Fruit fly (Drosophila melanogaster) whole organism, prepupa: ENCODE data around the gene CG3909.

ENCODE experiments used
- CG10669 ChIP-seq: fragments of 200-800 bp; sonication (Bioruptor generic); optimal IDR thresholded peaks from 3 replicates; lab custom pipeline; 2018; ENCODE audit warnings: missing biosample characterization, mild to moderate bottlenecking, missing genetic modification characterization, moderate library complexity
- CG11294 ChIP-seq: fragments of 200-800 bp; sonication (Bioruptor generic); IDR thresholded peaks from 2 replicates; pipeline ENCODE4 v1.3.6; 2022; ENCODE audit warnings: missing biosample characterization, missing genetic modification characterization
- CG11762 ChIP-seq: fragments of 200-800 bp; sonication (Bioruptor generic); optimal IDR thresholded peaks from 3 replicates; lab custom pipeline; 2016; ENCODE audit warnings: missing biosample characterization, missing genetic modification characterization; ENCODE audit not compliant: insufficient read depth
- CG11902 ChIP-seq: fragments of 200-800 bp; sonication (Bioruptor generic); optimal IDR thresholded peaks from 3 replicates; lab custom pipeline; 2016; ENCODE audit warnings: missing biosample characterization, missing genetic modification characterization
- CG15336 ChIP-seq: fragments of 200-800 bp; sonication (Bioruptor generic); IDR thresholded peaks from 2 replicates; pipeline ENCODE4 v1.3.6; 2022; ENCODE audit warnings: missing biosample characterization, missing genetic modification characterization
- CG1621 ChIP-seq: fragments of 200-800 bp; sonication (Bioruptor generic); optimal IDR thresholded peaks from 3 replicates; lab custom pipeline; 2018; ENCODE audit warnings: missing biosample characterization, mild to moderate bottlenecking, missing genetic modification characterization
- CG16779 ChIP-seq: fragments of 200-800 bp; sonication (Bioruptor generic); optimal IDR thresholded peaks from 3 replicates; lab custom pipeline; 2017; ENCODE audit warnings: missing biosample characterization, mild to moderate bottlenecking, missing genetic modification characterization
- CG3032 ChIP-seq: fragments of 200-800 bp; optimal IDR thresholded peaks from 2 replicates; lab custom pipeline; 2019; ENCODE audit warnings: missing biosample characterization, mild to moderate bottlenecking, missing genetic modification characterization, moderate library complexity
- CG31627 ChIP-seq: fragments of 200-800 bp; sonication (Bioruptor generic); optimal IDR thresholded peaks from 3 replicates; lab custom pipeline; 2016; ENCODE audit warnings: missing biosample characterization, missing genetic modification characterization
- CG32006 ChIP-seq: fragments of 200-800 bp; sonication (Bioruptor generic); optimal IDR thresholded peaks from 3 replicates; lab custom pipeline; 2017; ENCODE audit warnings: missing biosample characterization, mild to moderate bottlenecking, missing genetic modification characterization
- CG34406 ChIP-seq: fragments of 200-800 bp; sonication (Bioruptor generic); optimal IDR thresholded peaks from 3 replicates; lab custom pipeline; 2016; ENCODE audit warnings: missing biosample characterization, missing genetic modification characterization
- CG3919 ChIP-seq: fragments of 200-800 bp; sonication (Bioruptor generic); optimal IDR thresholded peaks from 3 replicates; lab custom pipeline; 2016; ENCODE audit warnings: missing biosample characterization, missing genetic modification characterization
- CG4318 ChIP-seq: fragments of 200-800 bp; sonication (Bioruptor generic); optimal IDR thresholded peaks from 3 replicates; lab custom pipeline; 2017; ENCODE audit warnings: missing biosample characterization, mild to moderate bottlenecking, missing genetic modification characterization
- CG6163 ChIP-seq: fragments of 200-800 bp; sonication (Bioruptor generic); IDR thresholded peaks from 3 replicates; pipeline ENCODE4 v1.3.6; 2022; ENCODE audit warnings: missing biosample characterization, missing genetic modification characterization
- CG6276 ChIP-seq: fragments of 200-800 bp; sonication (Bioruptor generic); optimal IDR thresholded peaks from 2 replicates; lab custom pipeline; 2017; ENCODE audit warnings: missing biosample characterization, mild to moderate bottlenecking, missing genetic modification characterization
- CG6792 ChIP-seq: fragments of 200-800 bp; sonication (Bioruptor generic); optimal IDR thresholded peaks from 3 replicates; lab custom pipeline; 2016; ENCODE audit warnings: missing biosample characterization, missing genetic modification characterization
- CG6808 ChIP-seq: fragments of 200-800 bp; sonication (Bioruptor generic); optimal IDR thresholded peaks from 3 replicates; lab custom pipeline; 2017; ENCODE audit warnings: missing biosample characterization, missing genetic modification characterization, mild to moderate bottlenecking, moderate library complexity, missing genetic modification reagents
- CG6854 ChIP-seq: fragments of 200-800 bp; sonication (Bioruptor generic); optimal IDR thresholded peaks from 2 replicates; lab custom pipeline; 2017; ENCODE audit warnings: missing biosample characterization, mild to moderate bottlenecking, missing genetic modification characterization
- CG7368 ChIP-seq: fragments of 200-800 bp; sonication (Bioruptor generic); optimal IDR thresholded peaks from 3 replicates; lab custom pipeline; 2016; ENCODE audit warnings: missing biosample characterization, missing genetic modification characterization
- CG8119 ChIP-seq: fragments of 200-800 bp; sonication (Bioruptor generic); IDR thresholded peaks from 3 replicates; pipeline ENCODE4 v1.3.6; 2022; ENCODE audit warnings: missing biosample characterization, missing genetic modification characterization
- CG8319 ChIP-seq: fragments of 200-800 bp; sonication (Bioruptor generic); optimal IDR thresholded peaks from 3 replicates; lab custom pipeline; 2016; ENCODE audit warnings: missing biosample characterization, missing genetic modification characterization
- CG8632 ChIP-seq: fragments of 200-800 bp; sonication (Bioruptor generic); optimal IDR thresholded peaks from 3 replicates; lab custom pipeline; 2016; ENCODE audit warnings: missing biosample characterization, missing genetic modification characterization
- CG9139 ChIP-seq: fragments of 200-800 bp; sonication (Bioruptor generic); optimal IDR thresholded peaks from 3 replicates; lab custom pipeline; 2017; ENCODE audit warnings: missing biosample characterization, mild to moderate bottlenecking, missing genetic modification characterization
- Eip75B ChIP-seq: fragments of 200-800 bp; sonication (Bioruptor generic); optimal IDR thresholded peaks from 3 replicates; lab custom pipeline; 2016; ENCODE audit warnings: missing biosample characterization, missing genetic modification characterization
- Eip93F ChIP-seq: fragments of 200-800 bp; sonication (Bioruptor generic); optimal IDR thresholded peaks from 2 replicates; lab custom pipeline; 2016; ENCODE audit warnings: missing biosample characterization, mild to moderate bottlenecking, missing genetic modification characterization
- Ets21C ChIP-seq: fragments of 200-800 bp; sonication (Bioruptor generic); optimal IDR thresholded peaks from 3 replicates; lab custom pipeline; 2016; ENCODE audit warnings: missing biosample characterization, missing genetic modification characterization
- Gug ChIP-seq: fragments of 200-800 bp; sonication (Bioruptor generic); IDR thresholded peaks from 2 replicates; pipeline ENCODE4 v1.3.6; 2022; ENCODE audit warnings: missing biosample characterization, missing genetic modification characterization
- Hr38 ChIP-seq: sonication (Bioruptor generic); optimal IDR thresholded peaks from 2 replicates; lab custom pipeline; 2016; ENCODE audit warnings: missing biosample characterization, missing genetic modification characterization
- Hr39 ChIP-seq: fragments of 200-800 bp; sonication (Bioruptor generic); optimal IDR thresholded peaks from 2 replicates; lab custom pipeline; 2016; ENCODE audit warnings: missing biosample characterization, missing genetic modification characterization
- Hr4 ChIP-seq: fragments of 200-800 bp; sonication (Bioruptor generic); optimal IDR thresholded peaks from 3 replicates; lab custom pipeline; 2016; ENCODE audit warnings: missing biosample characterization, missing genetic modification characterization
- Lpt ChIP-seq: fragments of 200-800 bp; sonication (Bioruptor generic); optimal IDR thresholded peaks from 3 replicates; lab custom pipeline; 2016; ENCODE audit warnings: missing biosample characterization, missing genetic modification characterization
- Met ChIP-seq: fragments of 200-800 bp; sonication (Bioruptor generic); optimal IDR thresholded peaks from 3 replicates; lab custom pipeline; 2016; ENCODE audit warnings: missing biosample characterization, missing genetic modification characterization
- OdsH ChIP-seq: fragments of 200-800 bp; sonication (Bioruptor generic); optimal IDR thresholded peaks from 3 replicates; lab custom pipeline; 2016; ENCODE audit warnings: missing biosample characterization, missing genetic modification characterization
- Sox102F ChIP-seq: fragments of 200-800 bp; sonication (Bioruptor generic); optimal IDR thresholded peaks from 2 replicates; lab custom pipeline; 2016; ENCODE audit warnings: missing biosample characterization, mild to moderate bottlenecking, missing genetic modification characterization
- Sox14 ChIP-seq: fragments of 200-800 bp; sonication (Bioruptor generic); optimal IDR thresholded peaks from 3 replicates; lab custom pipeline; 2016; ENCODE audit warnings: missing biosample characterization, missing genetic modification characterization
- Sox15 ChIP-seq: fragments of 200-800 bp; sonication (Bioruptor generic); optimal IDR thresholded peaks from 3 replicates; lab custom pipeline; 2016; ENCODE audit warnings: missing biosample characterization, missing genetic modification characterization
- achi ChIP-seq: fragments of 200-800 bp; sonication (Bioruptor generic); optimal IDR thresholded peaks from 3 replicates; lab custom pipeline; 2016; ENCODE audit warnings: missing biosample characterization, missing genetic modification characterization
- cyc ChIP-seq: fragments of 200-800 bp; sonication (Bioruptor generic); optimal IDR thresholded peaks from 3 replicates; lab custom pipeline; 2016; ENCODE audit warnings: missing biosample characterization, missing genetic modification characterization
- dac ChIP-seq: fragments of 200-800 bp; sonication (Bioruptor generic); optimal IDR thresholded peaks from 2 replicates; lab custom pipeline; 2017; ENCODE audit warnings: missing biosample characterization, mild to moderate bottlenecking, missing genetic modification characterization
- esn ChIP-seq: fragments of 200-800 bp; sonication (Bioruptor generic); optimal IDR thresholded peaks from 2 replicates; lab custom pipeline; 2016; ENCODE audit warnings: missing biosample characterization, mild to moderate bottlenecking, missing genetic modification characterization, moderate library complexity
- fd59A ChIP-seq: fragments of 200-800 bp; sonication (Bioruptor generic); optimal IDR thresholded peaks from 2 replicates; lab custom pipeline; 2017; ENCODE audit warnings: missing biosample characterization, mild to moderate bottlenecking, missing genetic modification characterization, missing genetic modification reagents
- fd85E ChIP-seq: fragments of 200-800 bp; sonication (Bioruptor generic); optimal IDR thresholded peaks from 3 replicates; lab custom pipeline; 2016; ENCODE audit warnings: missing biosample characterization, missing genetic modification characterization
- fkh ChIP-seq: fragments of 200-800 bp; sonication (Bioruptor generic); optimal IDR thresholded peaks from 3 replicates; lab custom pipeline; 2017; ENCODE audit warnings: missing biosample characterization, mild to moderate bottlenecking, missing genetic modification characterization, moderate library complexity
- lz ChIP-seq: fragments of 200-800 bp; sonication (Bioruptor generic); optimal IDR thresholded peaks from 3 replicates; lab custom pipeline; 2016; ENCODE audit warnings: missing biosample characterization, missing genetic modification characterization
- net ChIP-seq: fragments of 200-800 bp; sonication (Bioruptor generic); optimal IDR thresholded peaks from 3 replicates; lab custom pipeline; 2016; ENCODE audit warnings: missing biosample characterization, missing genetic modification characterization
- pdm3 ChIP-seq: fragments of 200-800 bp; sonication (Bioruptor generic); optimal IDR thresholded peaks from 3 replicates; lab custom pipeline; 2016; ENCODE audit warnings: missing biosample characterization, missing genetic modification characterization
- salr ChIP-seq, 2 experiments: fragments of 200-800 bp; sonication (Bioruptor generic); optimal IDR thresholded peaks; 3 replicates each; lab custom pipeline; 2016 to 2018; ENCODE audit warnings: missing biosample characterization in 2 of 2, missing genetic modification characterization in 2 of 2, mild to moderate bottlenecking in 1 of 2
- spab ChIP-seq: fragments of 200-800 bp; sonication (Bioruptor generic); optimal IDR thresholded peaks from 2 replicates; lab custom pipeline; 2017; ENCODE audit warnings: missing biosample characterization, mild to moderate bottlenecking, missing genetic modification characterization, missing genetic modification reagents
- ss ChIP-seq, 2 experiments: fragments of 200-800 bp; sonication (Bioruptor generic); optimal IDR thresholded peaks; 2 replicates in 1 of 2; 3 replicates in 1 of 2; lab custom pipeline; 2017 to 2018; ENCODE audit warnings: mild to moderate bottlenecking in 2 of 2, missing biosample characterization in 2 of 2, missing genetic modification characterization in 2 of 2, moderate library complexity in 1 of 2
- svp ChIP-seq: fragments of 200-800 bp; sonication (Bioruptor generic); peaks from one replicate; lab custom pipeline; 2016; ENCODE audit warnings: missing biosample characterization, missing genetic modification characterization
- topi ChIP-seq: fragments of 200-800 bp; sonication (Bioruptor generic); optimal IDR thresholded peaks from 3 replicates; lab custom pipeline; 2016; ENCODE audit warnings: missing biosample characterization, missing genetic modification characterization
- vri ChIP-seq: fragments of 200-800 bp; sonication (Bioruptor generic); optimal IDR thresholded peaks from 3 replicates; lab custom pipeline; 2016; ENCODE audit warnings: missing biosample characterization, mild to moderate bottlenecking, missing genetic modification characterization

CG3909 gene

dm6 chr3R:10082549-10083075, 39.5 kb downstream of the CG3909 start:
- TF ChIP-seq Eip75B (GFP tag; lab: Kevin White, UChicago) (peak; percentile 86), Ets21C (GFP tag; lab: Kevin White, UChicago) (peak; percentile 63), Hr4 (peak; percentile 73), CG10669 (GFP tag; lab: Kevin White, UChicago) (peak; percentile 93), Eip93F (GFP tag; lab: Kevin White, UChicago) (no peak), vri (GFP tag; lab: Kevin White, UChicago) (peak; percentile 93), dac (GFP tag; lab: Kevin White, UChicago) (no peak), CG11902 (GFP tag; lab: Kevin White, UChicago) (peak; percentile 73), CG1621 (tag; lab: Kevin White, UChicago) (peak; percentile 89), cyc (peak; percentile 85), spab (GFP tag; lab: Kevin White, UChicago) (peak; percentile 92), CG9139 (GFP tag; lab: Kevin White, UChicago) (peak; percentile 72), net (peak; percentile 63), OdsH (GFP tag; lab: Kevin White, UChicago) (peak; percentile 84), CG11762 (GFP tag; lab: Kevin White, UChicago) (peak; percentile 67), Gug (peak; percentile 65), CG6276 (GFP tag; lab: Kevin White, UChicago) (peak; percentile 25), esn (peak; percentile 86), CG31627 (GFP tag; lab: Kevin White, UChicago) (peak; percentile 84), CG6792 (GFP tag; lab: Kevin White, UChicago) (peak; percentile 83), CG6163 (GFP tag; lab: Robert Waterston, UW) (peak; percentile 84), CG15336 (GFP tag; lab: Robert Waterston, UW) (peak; percentile 62), CG7368 (peak; percentile 71), CG6854 (GFP tag; lab: Kevin White, UChicago) (no peak), svp (GFP tag; lab: Kevin White, UChicago) (peak; percentile 89), CG3919 (GFP tag; lab: Kevin White, UChicago) (peak; percentile 82), CG8632 (GFP tag; lab: Kevin White, UChicago) (peak; percentile 83), fd85E (GFP tag; lab: Kevin White, UChicago) (peak; percentile 39), topi (GFP tag; lab: Kevin White, UChicago) (peak; percentile 80), fd59A (GFP tag; lab: Kevin White, UChicago) (peak; percentile 93), Hr39 (GFP tag; lab: Kevin White, UChicago) (peak; percentile 81), Lpt (peak; percentile 46), CG4318 (peak; percentile 37), CG6808 (GFP tag; lab: Kevin White, UChicago) (peak; percentile 91), CG3032 (peak; percentile 94), Hr38 (GFP tag; lab: Kevin White, UChicago) (no peak), Sox102F (GFP tag; lab: Kevin White, UChicago) (peak; percentile 63), CG8119 (GFP tag; lab: Robert Waterston, UW) (peak; percentile 69), ss (GFP tag; optimal IDR thresholded peaks at IDR 0.05; lab: Kevin White, UChicago) (peak; percentile 87 to 89), salr (GFP tag; optimal IDR thresholded peaks at IDR 0.05; lab: Kevin White, UChicago) (peak; percentile 68 to 91), CG11294 (GFP tag; lab: Robert Waterston, UW) (peak; percentile 65; the same call in 1 of the 2 replicates), CG34406 (peak; percentile 77), fkh (GFP tag; lab: Kevin White, UChicago) (no peak), CG16779 (tag; lab: Kevin White, UChicago) (peak; percentile 65), lz (GFP tag; lab: Kevin White, UChicago) (peak; percentile 77), CG32006 (GFP tag; lab: Kevin White, UChicago) (peak; percentile 66), achi (GFP tag; lab: Kevin White, UChicago) (peak; percentile 80), Met (peak; percentile 75), Sox15 (GFP tag; lab: Kevin White, UChicago) (peak; percentile 81), pdm3 (GFP tag; lab: Kevin White, UChicago) (peak; percentile 87), CG8319 (GFP tag; lab: Kevin White, UChicago) (peak; percentile 80), Sox14 (peak; percentile 89)
